Worm (Caenorhabditis elegans) whole organism, midembryonic: ENCODE results near the gene clec-20.

Experiments
- T22C8.4 ChIP-seq: fragments of 200-800 bp; sonication (Bioruptor generic); IDR thresholded peaks from 2 replicates; pipeline ENCODE4 v1.3.6; 2022; ENCODE audit warnings: missing genetic modification characterization, missing compliant biosample characterization
- cog-1 ChIP-seq: sonication (generic microtip); optimal IDR thresholded peaks from 2 replicates; lab custom pipeline; 2016; ENCODE audit warnings: missing genetic modification characterization, missing compliant biosample characterization
- flt-1 ChIP-seq: fragments of 200-800 bp; sonication (Bioruptor generic); IDR thresholded peaks from 2 replicates; pipeline ENCODE4 v1.3.6; 2022; ENCODE audit warnings: missing genetic modification characterization, missing compliant biosample characterization
- ztf-29 ChIP-seq: fragments of 200-800 bp; sonication (Bioruptor generic); IDR thresholded peaks from 2 replicates; pipeline ENCODE4 v1.3.6; 2022; ENCODE audit warnings: missing genetic modification reagents, missing genetic modification characterization, missing compliant biosample characterization

- TF ChIP-seq ztf-29 (GFP tag; lab: Robert Waterston, UW): no peak
- TF ChIP-seq flt-1 (GFP tag; lab: Robert Waterston, UW): no peak
- TF ChIP-seq cog-1: no peak
- no peak for TF ChIP-seq T22C8.4
Observed at ce11 chrII:1606079-1606478, 11.0 kb upstream of the clec-20 start, which contains the start of gene bath-33.
